Worm (Caenorhabditis elegans) whole organism, midembryonic: ENCODE data around the gene F27B10.1.

Source experiments
- T22C8.4 ChIP-seq: fragments of 200-800 bp; sonication (Bioruptor generic); IDR thresholded peaks from 2 replicates; pipeline ENCODE4 v1.3.6; 2022; ENCODE audit warnings: missing genetic modification characterization, missing compliant biosample characterization
- cog-1 ChIP-seq: sonication (generic microtip); optimal IDR thresholded peaks from 2 replicates; lab custom pipeline; 2016; ENCODE audit warnings: missing genetic modification characterization, missing compliant biosample characterization
- flt-1 ChIP-seq: fragments of 200-800 bp; sonication (Bioruptor generic); IDR thresholded peaks from 2 replicates; pipeline ENCODE4 v1.3.6; 2022; ENCODE audit warnings: missing genetic modification characterization, missing compliant biosample characterization
- klf-2 ChIP-seq: fragments of 200-800 bp; sonication (Bioruptor generic); conservative IDR thresholded peaks from 2 replicates; pipeline ENCODE4 v1.3.6; 2022; ENCODE audit warnings: missing genetic modification reagents, missing genetic modification characterization, missing compliant biosample characterization
- med-1 ChIP-seq: sonication (generic microtip); optimal IDR thresholded peaks from 2 replicates; lab custom pipeline; 2017; ENCODE audit warnings: missing genetic modification characterization, mild to moderate bottlenecking, missing compliant biosample characterization, antibody characterized with exemption, missing genetic modification reagents; ENCODE audit not compliant: insufficient read depth
- ref-1 ChIP-seq: fragments of 200-800 bp; sonication (Bioruptor generic); conservative IDR thresholded peaks from 2 replicates; pipeline ENCODE4 v1.3.6; 2022; ENCODE audit warnings: missing genetic modification reagents, missing genetic modification characterization, missing compliant biosample characterization
- tab-1 ChIP-seq: fragments of 200-800 bp; sonication (Bioruptor generic); IDR thresholded peaks from 2 replicates; pipeline ENCODE4 v1.3.6; 2022; ENCODE audit warnings: missing genetic modification characterization, missing compliant biosample characterization
- ztf-23 ChIP-seq: fragments of 200-800 bp; sonication (Bioruptor generic); IDR thresholded peaks from 2 replicates; pipeline ENCODE4 v1.3.6; 2022; ENCODE audit warnings: missing genetic modification reagents, missing genetic modification characterization, missing compliant biosample characterization
- ztf-29 ChIP-seq: fragments of 200-800 bp; sonication (Bioruptor generic); IDR thresholded peaks from 2 replicates; pipeline ENCODE4 v1.3.6; 2022; ENCODE audit warnings: missing genetic modification reagents, missing genetic modification characterization, missing compliant biosample characterization

The F27B10.1 gene

ce11 chrV:7096129-7096730 is 23.8 kb downstream of the F27B10.1 start:
- TF ChIP-seq tab-1 (GFP tag; lab: Robert Waterston, UW) (no peak), cog-1 (tag; lab: Kevin White, UChicago) (no peak), ztf-29 (GFP tag; lab: Robert Waterston, UW) (no peak), klf-2 (GFP tag; lab: Robert Waterston, UW) (no peak), flt-1 (GFP tag; lab: Robert Waterston, UW) (no peak), T22C8.4 (GFP tag; lab: Robert Waterston, UW) (no peak), ref-1 (GFP tag; lab: Robert Waterston, UW) (no peak), med-1 (GFP tag; lab: Kevin White, UChicago) (no peak), ztf-23 (GFP tag; lab: Robert Waterston, UW) (no peak)

DNA sequence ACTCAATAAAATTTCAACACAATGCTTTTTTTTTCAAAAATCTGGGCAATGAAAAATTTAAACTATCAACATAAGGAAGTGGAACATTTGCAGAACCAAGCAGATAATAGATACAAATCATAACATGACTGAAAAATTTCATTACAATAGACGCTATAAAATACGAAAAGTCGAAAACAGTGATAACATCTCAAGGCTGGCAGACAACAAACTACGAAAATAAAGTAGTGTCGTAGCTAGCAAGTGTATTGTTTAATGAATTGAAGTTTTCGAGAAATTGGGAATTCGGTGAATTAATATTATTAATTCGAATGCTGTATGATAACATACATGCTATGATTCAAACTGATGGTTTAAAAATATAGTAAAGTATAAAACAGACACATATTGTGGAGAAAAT is 24.4 kb downstream of the F27B10.1 start:
- TF ChIP-seq klf-2 (GFP tag; lab: Robert Waterston, UW) (no peak), ztf-29 (GFP tag; lab: Robert Waterston, UW) (no peak), med-1 (GFP tag; lab: Kevin White, UChicago) (no peak), T22C8.4 (GFP tag; lab: Robert Waterston, UW) (no peak), tab-1 (GFP tag; lab: Robert Waterston, UW) (no peak), flt-1 (GFP tag; lab: Robert Waterston, UW) (no peak), cog-1 (tag; lab: Kevin White, UChicago) (no peak), ztf-23 (GFP tag; lab: Robert Waterston, UW) (no peak), ref-1 (GFP tag; lab: Robert Waterston, UW) (no peak)

DNA sequence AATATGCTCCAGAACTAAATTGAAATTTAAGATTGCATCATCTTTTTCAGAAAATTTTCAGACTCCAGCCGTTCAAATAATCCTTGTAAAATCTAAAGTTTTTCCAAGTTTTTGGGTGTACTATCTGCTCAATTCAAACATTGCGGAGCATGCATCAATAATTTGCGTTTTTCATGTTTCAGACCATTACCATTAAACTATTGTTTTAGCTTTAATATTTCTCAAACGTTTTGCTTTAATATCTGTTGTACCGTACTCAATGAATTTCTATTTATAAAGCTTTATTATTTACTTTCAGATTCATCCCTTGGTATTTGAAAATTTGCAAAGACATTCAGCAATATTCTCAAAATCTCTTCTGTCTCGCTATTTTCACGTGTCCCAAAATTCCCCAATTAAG is 30.8 kb downstream of the F27B10.1 start, which contains the start of gene odr-2:
odr-2 (plus strand) TSS at position 301 of the 400 bp plus-strand sequence.
- TF ChIP-seq flt-1 (GFP tag; lab: Robert Waterston, UW) = no peak
- no peak for TF ChIP-seq tab-1 (GFP tag; lab: Robert Waterston, UW)
- no peak for TF ChIP-seq cog-1 (tag; lab: Kevin White, UChicago)
- no peak for TF ChIP-seq T22C8.4 (GFP tag; lab: Robert Waterston, UW)
- no peak for TF ChIP-seq ref-1 (GFP tag; lab: Robert Waterston, UW)
- no peak for TF ChIP-seq ztf-29 (GFP tag; lab: Robert Waterston, UW)
- TF ChIP-seq med-1 (GFP tag; lab: Kevin White, UChicago) = no peak
- no peak for TF ChIP-seq klf-2 (GFP tag; lab: Robert Waterston, UW)
- no peak for TF ChIP-seq ztf-23 (GFP tag; lab: Robert Waterston, UW)

ce11 chrV:7106499-7107152 is 34.2 kb downstream of the F27B10.1 start:
- no peak for TF ChIP-seq ztf-29 (GFP tag; lab: Robert Waterston, UW)
- 0 out of 2 replicates have a peak, but pooled peaks have one; percentile 13 for TF ChIP-seq tab-1 (GFP tag; lab: Robert Waterston, UW)
- no peak for TF ChIP-seq ztf-23 (GFP tag; lab: Robert Waterston, UW)
- TF ChIP-seq cog-1 (tag; lab: Kevin White, UChicago) = no peak
- TF ChIP-seq flt-1 (GFP tag; lab: Robert Waterston, UW) = no peak
- no peak for TF ChIP-seq med-1 (GFP tag; lab: Kevin White, UChicago)
- TF ChIP-seq klf-2 (GFP tag; lab: Robert Waterston, UW) = no peak

ce11 chrV:7110370-7110769 is 38.0 kb downstream of the F27B10.1 start:
- TF ChIP-seq tab-1 (GFP tag; lab: Robert Waterston, UW) (no peak), T22C8.4 (GFP tag; lab: Robert Waterston, UW) (no peak), flt-1 (GFP tag; lab: Robert Waterston, UW) (no peak), med-1 (GFP tag; lab: Kevin White, UChicago) (no peak), cog-1 (tag; lab: Kevin White, UChicago) (no peak), ztf-29 (GFP tag; lab: Robert Waterston, UW) (no peak), ztf-23 (GFP tag; lab: Robert Waterston, UW) (no peak), klf-2 (GFP tag; lab: Robert Waterston, UW) (no peak), ref-1 (GFP tag; lab: Robert Waterston, UW) (no peak)

- TF ChIP-seq T22C8.4 (GFP tag; lab: Robert Waterston, UW) = no peak
- TF ChIP-seq klf-2 (GFP tag; lab: Robert Waterston, UW) = no peak
- TF ChIP-seq flt-1 (GFP tag; lab: Robert Waterston, UW) = no peak
- no peak for TF ChIP-seq ref-1 (GFP tag; lab: Robert Waterston, UW)
- no peak for TF ChIP-seq med-1 (GFP tag; lab: Kevin White, UChicago)
- no peak for TF ChIP-seq cog-1 (tag; lab: Kevin White, UChicago)
- TF ChIP-seq ztf-23 (GFP tag; lab: Robert Waterston, UW) = no peak
- TF ChIP-seq tab-1 (GFP tag; lab: Robert Waterston, UW) = no peak
- TF ChIP-seq ztf-29 (GFP tag; lab: Robert Waterston, UW) = no peak
These were observed 38.9 kb downstream of the F27B10.1 start for ce11 chrV:7111276-7111675.

DNA sequence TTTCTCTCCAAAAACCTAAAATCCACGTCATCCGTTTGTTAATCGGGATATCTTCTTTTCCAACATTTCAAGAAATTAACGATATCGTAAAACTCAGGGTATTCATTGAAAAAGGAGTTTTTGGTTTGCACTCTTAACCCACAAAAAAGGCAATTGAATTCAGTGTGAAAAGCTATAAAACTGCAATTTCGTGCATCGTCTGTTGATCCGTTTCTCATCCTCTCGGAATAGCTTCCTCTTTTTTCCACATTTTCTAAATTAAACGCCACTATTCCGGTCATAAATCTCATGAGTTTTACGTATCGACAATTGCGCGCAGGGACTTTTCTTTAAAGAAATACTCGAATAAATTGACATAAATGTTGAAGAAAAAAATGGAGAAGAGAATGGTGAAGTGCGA is 39.8 kb downstream of the F27B10.1 start:
- TF ChIP-seq med-1 (GFP tag; lab: Kevin White, UChicago) = no peak
- TF ChIP-seq cog-1 (tag; lab: Kevin White, UChicago) = no peak
- no peak for TF ChIP-seq ref-1 (GFP tag; lab: Robert Waterston, UW)
- no peak for TF ChIP-seq ztf-23 (GFP tag; lab: Robert Waterston, UW)
- no peak for TF ChIP-seq klf-2 (GFP tag; lab: Robert Waterston, UW)
- TF ChIP-seq flt-1 (GFP tag; lab: Robert Waterston, UW) = no peak
- TF ChIP-seq T22C8.4 (GFP tag; lab: Robert Waterston, UW) = no peak
- TF ChIP-seq ztf-29 (GFP tag; lab: Robert Waterston, UW) = no peak
- no peak for TF ChIP-seq tab-1 (GFP tag; lab: Robert Waterston, UW)

ce11 chrV:7118796-7119195 is 46.4 kb downstream of the F27B10.1 start, which contains the start of gene srx-33:
Gene srx-33, minus strand, starts transcription at chrV:7118896.
- TF ChIP-seq T22C8.4 (GFP tag; lab: Robert Waterston, UW) = no peak
- TF ChIP-seq ztf-29 (GFP tag; lab: Robert Waterston, UW) = no peak
- no peak for TF ChIP-seq tab-1 (GFP tag; lab: Robert Waterston, UW)
- no peak for TF ChIP-seq klf-2 (GFP tag; lab: Robert Waterston, UW)
- no peak for TF ChIP-seq med-1 (GFP tag; lab: Kevin White, UChicago)
- no peak for TF ChIP-seq flt-1 (GFP tag; lab: Robert Waterston, UW)
- TF ChIP-seq ztf-23 (GFP tag; lab: Robert Waterston, UW) = no peak
- TF ChIP-seq cog-1 (tag; lab: Kevin White, UChicago) = no peak
- TF ChIP-seq ref-1 (GFP tag; lab: Robert Waterston, UW) = no peak
